Fruit fly (Drosophila melanogaster): ENCODE data around the gene nSyb.

nSyb gene

dm6 chr3L:1629064-1629777 lies 8.3 kb downstream of the nSyb start, which contains the start of gene GC (continued):
- TF ChIP-seq CG3407 (GFP tag; optimal IDR thresholded peaks at IDR 0.05) (no peak), Bgb (GFP tag; IDR thresholded peaks at IDR 0.05; ENCODE audit: partially characterized antibody) (peak; percentile 37; the same call in 1 of the 2 replicates), Dip3 (GFP tag; optimal IDR thresholded peaks at IDR 0.05) (peak; percentile 4), gro (GFP tag; optimal IDR thresholded peaks at IDR 0.05) (no peak), CG16779 (GFP tag; IDR thresholded peaks at IDR 0.05) (peak; percentile 37; the same call in 1 of the 2 replicates), Elba2 (GFP tag; optimal IDR thresholded peaks at IDR 0.05) (no peak), Abd-B (GFP tag; optimal IDR thresholded peaks at IDR 0.05) (no peak), CG2202 (tag; optimal IDR thresholded peaks at IDR 0.05) (no peak), CG13296 (GFP tag; optimal IDR thresholded peaks at IDR 0.05) (no peak), MESR4 (GFP tag; optimal IDR thresholded peaks at IDR 0.05) (no peak), CG15696 (tag; optimal IDR thresholded peaks at IDR 0.05) (no peak), zen2 (GFP tag; IDR thresholded peaks at IDR 0.05; ENCODE audit: partially characterized antibody) (0 out of 3 replicates have a peak, but pooled peaks have one; percentile 25), Oaz (GFP tag; IDR thresholded peaks at IDR 0.05) (no peak), ken (GFP tag; IDR thresholded peaks at IDR 0.05) (0 out of 3 replicates have a peak, but pooled peaks have one; percentile 22), B-H1 (GFP tag; IDR thresholded peaks at IDR 0.05) (no peak), bigmax (GFP tag; optimal IDR thresholded peaks at IDR 0.05) (no peak), Deaf1 (tag; optimal IDR thresholded peaks at IDR 0.05) (peak; percentile 40), Camta (GFP tag; optimal IDR thresholded peaks at IDR 0.05) (no peak), dpn (GFP tag; optimal IDR thresholded peaks at IDR 0.05) (peak in 1 of 2 experiments; percentile 16), CG15479 (GFP tag; optimal IDR thresholded peaks at IDR 0.05) (no peak), CG2129 (GFP tag; IDR thresholded peaks at IDR 0.05; ENCODE audit: partially characterized antibody) (no peak), HLHmδ (GFP tag; optimal IDR thresholded peaks at IDR 0.05) (no peak), CG10366 (GFP tag; IDR thresholded peaks at IDR 0.05) (peak; percentile 24), hkb (optimal IDR thresholded peaks at IDR 0.05) (no peak), hkb (GFP tag; IDR thresholded peaks at IDR 0.05) (no peak), CG4404 (GFP tag; IDR thresholded peaks at IDR 0.05) (no peak), cad (GFP tag; optimal IDR thresholded peaks at IDR 0.05) (no peak), pho (GFP tag; optimal IDR thresholded peaks at IDR 0.05) (peak; percentile 16), caup (GFP tag; optimal IDR thresholded peaks at IDR 0.05; ENCODE audit: severe bottlenecking) (no peak), CG12659 (GFP tag; optimal IDR thresholded peaks at IDR 0.05) (peak; percentile 17), Hmr (GFP tag; optimal IDR thresholded peaks at IDR 0.05) (peak; percentile 49), scrt (GFP tag; optimal IDR thresholded peaks at IDR 0.05) (peak; percentile 97), Sox102F (GFP tag; optimal IDR thresholded peaks at IDR 0.05) (peak; percentile 26), Bteb2 (GFP tag; optimal IDR thresholded peaks at IDR 0.05) (no peak), HLH3B (GFP tag; IDR thresholded peaks at IDR 0.05) (peak; percentile 34; the same call in 1 of the 2 replicates), phol (tag; optimal IDR thresholded peaks at IDR 0.05) (no peak), luna (GFP tag; optimal IDR thresholded peaks at IDR 0.05) (no peak), row (GFP tag; IDR thresholded peaks at IDR 0.05) (peak; percentile 75), CG18599 (GFP tag; optimal IDR thresholded peaks at IDR 0.05) (peak; percentile 26), CG17361 (GFP tag; IDR thresholded peaks at IDR 0.05) (no peak), CG10431 (GFP tag; optimal IDR thresholded peaks at IDR 0.05) (no peak), D19B (GFP tag; optimal IDR thresholded peaks at IDR 0.05) (peak; percentile 60), da (GFP tag; optimal IDR thresholded peaks at IDR 0.05) (no peak), CG10209 (GFP tag; optimal IDR thresholded peaks at IDR 0.05) (peak; percentile 26), slbo (GFP tag; IDR thresholded peaks at IDR 0.05) (peak; percentile 56), fd102C (GFP tag; optimal IDR thresholded peaks at IDR 0.05) (no peak), CG32772 (GFP tag; IDR thresholded peaks at IDR 0.05) (peak; percentile 47; the same call in 1 of the 2 replicates), Tbp (GFP tag; optimal IDR thresholded peaks at IDR 0.05) (no peak), Doc3 (GFP tag; IDR thresholded peaks at IDR 0.05; ENCODE audit: partially characterized antibody) (no peak)
